Fruit fly (Drosophila melanogaster) whole organism, embryonic: Measurements from ENCODE around the gene CG11593.
A peak's percentile ranks its signal among the peaks of the same experiment; 100 is the strongest.

Experiments used
- Bteb2 ChIP-seq: fragments of 200-800 bp; sonication (Bioruptor generic); optimal IDR thresholded peaks from 2 replicates; lab custom pipeline; 2016; ENCODE audit warnings: missing biosample characterization, missing genetic modification characterization
- CG13424 ChIP-seq: fragments of 200-800 bp; sonication (Bioruptor generic); optimal IDR thresholded peaks from 2 replicates; lab custom pipeline; 2019; ENCODE audit warnings: missing biosample characterization, mild to moderate bottlenecking, missing genetic modification characterization, moderate library complexity
- CG13775 ChIP-seq: fragments of 200-800 bp; sonication (Bioruptor generic); optimal IDR thresholded peaks from 3 replicates; lab custom pipeline; 2017; ENCODE audit warnings: missing biosample characterization, mild to moderate bottlenecking, missing genetic modification characterization
- CG14014 ChIP-seq: fragments of 200-800 bp; sonication (Bioruptor generic); IDR thresholded peaks from 2 replicates; pipeline ENCODE4 v1.3.6; 2022; ENCODE audit warnings: missing biosample characterization, missing genetic modification characterization
- CG15011 ChIP-seq: fragments of 200-800 bp; sonication (Bioruptor generic); optimal IDR thresholded peaks from 3 replicates; lab custom pipeline; 2018; ENCODE audit warnings: missing biosample characterization, mild to moderate bottlenecking, missing genetic modification characterization
- CG15514 ChIP-seq: fragments of 200-800 bp; sonication (Bioruptor generic); optimal IDR thresholded peaks from 3 replicates; lab custom pipeline; 2017; ENCODE audit warnings: missing biosample characterization, missing genetic modification characterization, mild to moderate bottlenecking, moderate library complexity, missing genetic modification reagents
- CG15601 ChIP-seq: fragments of 200-800 bp; sonication (Bioruptor generic); optimal IDR thresholded peaks from 3 replicates; lab custom pipeline; 2019; ENCODE audit warnings: missing biosample characterization, mild to moderate bottlenecking, missing genetic modification characterization, moderate library complexity
- CG15696 ChIP-seq: fragments of 200-800 bp; sonication (Bioruptor generic); optimal IDR thresholded peaks from 2 replicates; lab custom pipeline; 2019; ENCODE audit warnings: missing biosample characterization, mild to moderate bottlenecking, missing genetic modification characterization, moderate library complexity
- CG17359 ChIP-seq: fragments of 200-800 bp; sonication (Bioruptor generic); optimal IDR thresholded peaks from 3 replicates; lab custom pipeline; 2018; ENCODE audit warnings: missing biosample characterization, mild to moderate bottlenecking, missing genetic modification characterization, moderate library complexity
- CG1832 ChIP-seq: fragments of 200-800 bp; sonication (Bioruptor generic); optimal IDR thresholded peaks from 2 replicates; lab custom pipeline; 2017; ENCODE audit warnings: missing biosample characterization, mild to moderate bottlenecking, missing genetic modification characterization, inconsistent platforms
- CG30431 ChIP-seq: fragments of 200-800 bp; sonication (Bioruptor generic); optimal IDR thresholded peaks from 2 replicates; lab custom pipeline; 2017; ENCODE audit warnings: missing biosample characterization, missing genetic modification characterization
- CG3281 ChIP-seq: fragments of 200-800 bp; sonication (Bioruptor generic); optimal IDR thresholded peaks from 3 replicates; lab custom pipeline; 2017; ENCODE audit warnings: missing biosample characterization, mild to moderate bottlenecking, missing genetic modification characterization
- CG43689 ChIP-seq: fragments of 200-800 bp; sonication (Bioruptor generic); IDR thresholded peaks from 2 replicates; pipeline ENCODE4 v1.3.6; 2022; ENCODE audit warnings: missing biosample characterization, missing genetic modification characterization
- CG5180 ChIP-seq: fragments of 200-800 bp; sonication (Bioruptor generic); optimal IDR thresholded peaks from 3 replicates; lab custom pipeline; 2017; ENCODE audit warnings: missing biosample characterization, missing genetic modification characterization, mild to moderate bottlenecking, moderate library complexity, missing genetic modification reagents
- CG7839 ChIP-seq: fragments of 200-800 bp; sonication (Bioruptor generic); optimal IDR thresholded peaks from 3 replicates; lab custom pipeline; 2018; ENCODE audit warnings: missing biosample characterization, mild to moderate bottlenecking, missing genetic modification characterization, moderate library complexity
- CG8924 ChIP-seq: fragments of 200-800 bp; optimal IDR thresholded peaks from 3 replicates; lab custom pipeline; 2019; ENCODE audit warnings: missing biosample characterization, mild to moderate bottlenecking, missing genetic modification characterization, moderate library complexity
- CrebB ChIP-seq: fragments of 200-800 bp; sonication (Bioruptor generic); optimal IDR thresholded peaks from 3 replicates; lab custom pipeline; 2018; ENCODE audit warnings: missing biosample characterization, mild to moderate bottlenecking, missing genetic modification characterization
- Doc3 ChIP-seq: fragments of 200-800 bp; sonication (Bioruptor generic); IDR thresholded peaks from 3 replicates; pipeline ENCODE4 v1.3.6; 2022; ENCODE audit warnings: missing biosample characterization, missing genetic modification characterization; ENCODE audit not compliant: partially characterized antibody
- Dref ChIP-seq: fragments of 200-800 bp; sonication (Bioruptor generic); IDR thresholded peaks from 2 replicates; pipeline ENCODE4 v1.3.6; 2022; ENCODE audit warnings: missing biosample characterization, missing genetic modification characterization
- Gsc ChIP-seq: fragments of 200-800 bp; sonication (Bioruptor generic); IDR thresholded peaks from 2 replicates; pipeline ENCODE4 v1.3.6; 2022; ENCODE audit warnings: missing biosample characterization, missing genetic modification characterization
- Hmr ChIP-seq: fragments of 200-800 bp; sonication (Bioruptor generic); optimal IDR thresholded peaks from 3 replicates; lab custom pipeline; 2017; ENCODE audit warnings: mild to moderate bottlenecking, missing biosample characterization, missing genetic modification reagents, missing genetic modification characterization
- Hr51 ChIP-seq, 2 experiments: fragments of 200-800 bp; sonication (Bioruptor generic); optimal IDR thresholded peaks; 2 replicates in 1 of 2; 3 replicates in 1 of 2; lab custom pipeline; 2016 to 2018; ENCODE audit warnings: missing biosample characterization in 2 of 2, missing genetic modification characterization in 2 of 2, mild to moderate bottlenecking in 1 of 2, moderate library complexity in 1 of 2
- Kr ChIP-seq: fragments of 200-800 bp; sonication (Bioruptor generic); optimal IDR thresholded peaks from 2 replicates; lab custom pipeline; 2017; ENCODE audit warnings: missing biosample characterization, mild to moderate bottlenecking, missing genetic modification characterization
- Med ChIP-seq: fragments of 200-800 bp; sonication (Bioruptor generic); peaks from one replicate; lab custom pipeline; 2016; ENCODE audit warnings: missing biosample characterization, missing genetic modification characterization, mild to moderate bottlenecking, inconsistent platforms, moderate library complexity
- NFAT ChIP-seq: fragments of 200-800 bp; sonication (Bioruptor generic); IDR thresholded peaks from 2 replicates; pipeline ENCODE4 v1.3.6; 2022; ENCODE audit warnings: missing biosample characterization, missing genetic modification characterization
- Oli ChIP-seq: fragments of 200-800 bp; sonication (Bioruptor generic); optimal IDR thresholded peaks from 2 replicates; lab custom pipeline; 2018; ENCODE audit warnings: missing biosample characterization, mild to moderate bottlenecking, missing genetic modification characterization, moderate library complexity
- Rfx ChIP-seq: fragments of 200-800 bp; sonication (Bioruptor generic); IDR thresholded peaks from 2 replicates; pipeline ENCODE4 v1.3.6; 2022; ENCODE audit warnings: missing biosample characterization, missing genetic modification characterization
- Sin3A ChIP-seq: fragments of >200 bp; optimal IDR thresholded peaks from 2 replicates; lab custom pipeline; 2018
- Ssrp ChIP-seq: fragments of 200-800 bp; sonication (Bioruptor generic); optimal IDR thresholded peaks from 2 replicates; lab custom pipeline; 2018; ENCODE audit warnings: missing biosample characterization, mild to moderate bottlenecking, missing genetic modification characterization, moderate library complexity
- Xrp1 ChIP-seq: fragments of 200-800 bp; sonication (Bioruptor generic); IDR thresholded peaks from 2 replicates; pipeline ENCODE4 v1.3.6; 2022; ENCODE audit warnings: missing biosample characterization, missing genetic modification characterization
- ase ChIP-seq: fragments of 200-800 bp; sonication (Bioruptor generic); IDR thresholded peaks from 3 replicates; pipeline ENCODE4 v1.3.6; 2022; ENCODE audit warnings: missing biosample characterization, missing genetic modification characterization
- cad ChIP-seq: fragments of >200 bp; optimal IDR thresholded peaks from 2 replicates; lab custom pipeline; 2017; ENCODE audit warnings: missing biosample characterization, missing genetic modification characterization
- cas ChIP-seq: fragments of 200-800 bp; sonication (Bioruptor generic); IDR thresholded peaks from 2 replicates; pipeline ENCODE4 v1.3.6; 2022; ENCODE audit warnings: missing biosample characterization, missing genetic modification characterization
- gem ChIP-seq: fragments of 200-800 bp; sonication (Bioruptor generic); optimal IDR thresholded peaks from 2 replicates; lab custom pipeline; 2019; ENCODE audit warnings: missing biosample characterization, mild to moderate bottlenecking, missing genetic modification characterization, moderate library complexity
- grn ChIP-seq: fragments of 200-800 bp; sonication (Bioruptor generic); optimal IDR thresholded peaks from 3 replicates; lab custom pipeline; 2017; ENCODE audit warnings: missing biosample characterization, missing genetic modification characterization
- gsb ChIP-seq: fragments of 200-800 bp; sonication (Bioruptor generic); IDR thresholded peaks from 2 replicates; pipeline ENCODE4 v1.3.6; 2022; ENCODE audit warnings: missing biosample characterization, missing genetic modification characterization
- gt ChIP-seq: fragments of 200-800 bp; sonication (Bioruptor generic); IDR thresholded peaks from 2 replicates; pipeline ENCODE4 v1.3.6; 2022; ENCODE audit warnings: missing biosample characterization, missing genetic modification characterization
- hkb ChIP-seq, 2 experiments: fragments of 200-800 bp in 1 of 2; fragments of >200 bp in 1 of 2; sonication (Bioruptor generic) in 1 of 2; IDR thresholded peaks in 1 of 2; optimal IDR thresholded peaks in 1 of 2; 2 replicates each; pipeline versions ENCODE4 v1.3.6 to Lab custom; 2017 to 2022; ENCODE audit warnings: missing biosample characterization in 1 of 2, missing genetic modification characterization in 1 of 2
- inv ChIP-seq: fragments of 200-800 bp; sonication (Bioruptor generic); IDR thresholded peaks from 2 replicates; pipeline ENCODE4 v1.3.6; 2022; ENCODE audit warnings: missing biosample characterization, missing genetic modification characterization; ENCODE audit not compliant: partially characterized antibody
- ken ChIP-seq: fragments of 200-800 bp; sonication (Bioruptor generic); IDR thresholded peaks from 3 replicates; pipeline ENCODE4 v1.3.6; 2022; ENCODE audit warnings: missing biosample characterization, missing genetic modification characterization
- kni ChIP-seq: fragments of 200-800 bp; sonication (Bioruptor generic); optimal IDR thresholded peaks from 3 replicates; lab custom pipeline; 2017; ENCODE audit warnings: mild to moderate bottlenecking, missing biosample characterization, missing genetic modification reagents, missing genetic modification characterization
- lov ChIP-seq, 2 experiments: fragments of 200-800 bp in 1 of 2; fragments of >200 bp in 1 of 2; sonication (Bioruptor generic) in 1 of 2; IDR thresholded peaks in 1 of 2; optimal IDR thresholded peaks in 1 of 2; 2 replicates in 1 of 2; 3 replicates in 1 of 2; pipeline versions ENCODE4 v1.3.6 to Lab custom; 2017 to 2022; ENCODE audit warnings: missing biosample characterization in 1 of 2, missing genetic modification characterization in 1 of 2
- mirr ChIP-seq: fragments of 200-800 bp; sonication (Bioruptor generic); optimal IDR thresholded peaks from 3 replicates; lab custom pipeline; 2018; ENCODE audit warnings: missing biosample characterization, mild to moderate bottlenecking, missing genetic modification characterization
- phol ChIP-seq: fragments of 200-800 bp; sonication (Bioruptor generic); optimal IDR thresholded peaks from 3 replicates; lab custom pipeline; 2018; ENCODE audit warnings: missing biosample characterization, mild to moderate bottlenecking, missing genetic modification characterization, moderate library complexity
- psq ChIP-seq: fragments of 200-800 bp; sonication (Bioruptor generic); optimal IDR thresholded peaks from 2 replicates; lab custom pipeline; 2017; ENCODE audit warnings: missing biosample characterization, missing genetic modification characterization
- pum ChIP-seq: fragments of 200-800 bp; sonication (Bioruptor generic); optimal IDR thresholded peaks from 2 replicates; lab custom pipeline; 2016; ENCODE audit warnings: missing biosample characterization, missing genetic modification characterization
- rib ChIP-seq: fragments of 200-800 bp; sonication (Bioruptor generic); IDR thresholded peaks from 2 replicates; pipeline ENCODE4 v1.3.6; 2022; ENCODE audit warnings: missing biosample characterization, missing genetic modification characterization
- sim ChIP-seq: fragments of 200-800 bp; sonication (Bioruptor generic); IDR thresholded peaks from 2 replicates; pipeline ENCODE4 v1.3.6; 2022; ENCODE audit warnings: missing biosample characterization, missing genetic modification characterization
- toy ChIP-seq: fragments of 200-800 bp; sonication (Bioruptor generic); IDR thresholded peaks from 2 replicates; pipeline ENCODE4 v1.3.6; 2022; ENCODE audit warnings: missing biosample characterization, missing genetic modification characterization
- unpg ChIP-seq: fragments of 200-800 bp; sonication (Bioruptor generic); optimal IDR thresholded peaks from 3 replicates; lab custom pipeline; 2018; ENCODE audit warnings: missing biosample characterization, mild to moderate bottlenecking, missing genetic modification characterization, moderate library complexity
- zf30C ChIP-seq: fragments of 200-800 bp; sonication (Bioruptor generic); optimal IDR thresholded peaks from 3 replicates; lab custom pipeline; 2018; ENCODE audit warnings: missing biosample characterization, mild to moderate bottlenecking, missing genetic modification characterization

The CG11593 gene

dm6 chr3L:4010122-4010521 lies 30.2 kb downstream of the CG11593 start (continued):
- TF ChIP-seq Gsc, result no peak
- TF ChIP-seq rib, result no peak
- no peak for TF ChIP-seq CG15601 (tag; lab: Kevin White, UChicago)
- TF ChIP-seq CG30431 (GFP tag; lab: Kevin White, UChicago), result no peak
- no peak for TF ChIP-seq CG43689 (GFP tag; lab: Robert Waterston, UW)
- peak; percentile 14 for TF ChIP-seq CG17359 (tag; lab: Kevin White, UChicago)
- peak; percentile 17 for TF ChIP-seq CG13424 (tag; lab: Kevin White, UChicago)
- peak; percentile 30 for TF ChIP-seq phol (tag; lab: Kevin White, UChicago)
- peak; percentile 51 for TF ChIP-seq gem (tag; lab: Kevin White, UChicago)
- TF ChIP-seq NFAT (GFP tag; lab: Robert Waterston, UW), result no peak
- no peak for TF ChIP-seq cad (GFP tag; lab: Kevin White, UChicago)
- no peak for TF ChIP-seq gsb (GFP tag; lab: Robert Waterston, UW)
- TF ChIP-seq CG15011 (GFP tag; lab: Kevin White, UChicago), result no peak
- no peak for TF ChIP-seq inv (GFP tag; lab: Robert Waterston, UW)
- TF ChIP-seq Xrp1 (GFP tag; lab: Robert Waterston, UW), result peak; percentile 11; the same call in 1 of the 2 replicates
- peak; percentile 15 for TF ChIP-seq CG15514 (GFP tag; lab: Kevin White, UChicago)
- no peak for TF ChIP-seq CG14014 (GFP tag; lab: Robert Waterston, UW)
- TF ChIP-seq unpg, result peak; percentile 1
- TF ChIP-seq Rfx (GFP tag; lab: Robert Waterston, UW), result no peak
- no peak for TF ChIP-seq gt
- no peak for TF ChIP-seq CG5180 (GFP tag; lab: Kevin White, UChicago)
- no peak for TF ChIP-seq hkb (optimal IDR thresholded peaks at IDR 0.05; lab: Kevin White, UChicago)
- TF ChIP-seq hkb (GFP tag; IDR thresholded peaks at IDR 0.05; lab: Robert Waterston, UW), result no peak
- TF ChIP-seq kni (GFP tag; lab: Kevin White, UChicago), result no peak
- TF ChIP-seq Oli (tag; lab: Kevin White, UChicago), result peak; percentile 24
- no peak for TF ChIP-seq cas
- TF ChIP-seq Kr, result no peak
- TF ChIP-seq CG8924, result no peak
- no peak for TF ChIP-seq Ssrp
- peak in 1 of 2 experiments; percentile 35 for TF ChIP-seq Hr51 (GFP tag; optimal IDR thresholded peaks at IDR 0.05; lab: Kevin White, UChicago)
- no peak for TF ChIP-seq Sin3A (lab: Kevin White, UChicago)
- no peak for TF ChIP-seq sim (GFP tag; lab: Robert Waterston, UW)
- TF ChIP-seq Dref, result no peak
- no peak for TF ChIP-seq Bteb2 (GFP tag; lab: Kevin White, UChicago)
- TF ChIP-seq lov (optimal IDR thresholded peaks at IDR 0.05; lab: Kevin White, UChicago), result no peak
- no peak for TF ChIP-seq lov (GFP tag; IDR thresholded peaks at IDR 0.05; lab: Robert Waterston, UW)
- no peak for TF ChIP-seq CG1832 (GFP tag; lab: Kevin White, UChicago)
- TF ChIP-seq CG3281 (GFP tag; lab: Kevin White, UChicago), result peak; percentile 37
- no peak for TF ChIP-seq pum (GFP tag; lab: Kevin White, UChicago)
- no peak for TF ChIP-seq grn (GFP tag; lab: Kevin White, UChicago)
- no peak for TF ChIP-seq mirr
- TF ChIP-seq psq (GFP tag; lab: Kevin White, UChicago), result no peak
- TF ChIP-seq CrebB (tag; lab: Kevin White, UChicago), result no peak
- TF ChIP-seq Med (GFP tag; lab: Kevin White, UChicago), result peak; percentile 12
- no peak for TF ChIP-seq Doc3
- TF ChIP-seq ase, result no peak
- TF ChIP-seq CG15696, result no peak
- TF ChIP-seq toy, result no peak
- TF ChIP-seq CG13775 (GFP tag; lab: Kevin White, UChicago), result no peak
- peak; percentile 47 for TF ChIP-seq Hmr (GFP tag; lab: Kevin White, UChicago)
- TF ChIP-seq zf30C (GFP tag; lab: Kevin White, UChicago), result no peak
- no peak for TF ChIP-seq ken (GFP tag; lab: Robert Waterston, UW)
- peak; percentile 38 for TF ChIP-seq CG7839 (tag; lab: Kevin White, UChicago)
